Fruit fly (Drosophila melanogaster) whole organism, prepupa: Measurements from ENCODE around the gene CG13689.

Experiments
- Blimp-1 ChIP-seq: fragments of 200-800 bp; sonication (Bioruptor generic); optimal IDR thresholded peaks from 3 replicates; lab custom pipeline; 2017; ENCODE audit warnings: missing biosample characterization, missing genetic modification characterization, mild to moderate bottlenecking, moderate library complexity, missing genetic modification reagents
- CG10631 ChIP-seq: fragments of 200-800 bp; sonication (Bioruptor generic); optimal IDR thresholded peaks from 2 replicates; lab custom pipeline; 2016; ENCODE audit warnings: missing biosample characterization, missing genetic modification characterization
- CG11294 ChIP-seq: fragments of 200-800 bp; sonication (Bioruptor generic); IDR thresholded peaks from 2 replicates; pipeline ENCODE4 v1.3.6; 2022; ENCODE audit warnings: missing biosample characterization, missing genetic modification characterization
- CG11762 ChIP-seq: fragments of 200-800 bp; sonication (Bioruptor generic); optimal IDR thresholded peaks from 3 replicates; lab custom pipeline; 2016; ENCODE audit warnings: missing biosample characterization, missing genetic modification characterization; ENCODE audit not compliant: insufficient read depth
- CG11902 ChIP-seq: fragments of 200-800 bp; sonication (Bioruptor generic); optimal IDR thresholded peaks from 3 replicates; lab custom pipeline; 2016; ENCODE audit warnings: missing biosample characterization, missing genetic modification characterization
- CG15336 ChIP-seq: fragments of 200-800 bp; sonication (Bioruptor generic); IDR thresholded peaks from 2 replicates; pipeline ENCODE4 v1.3.6; 2022; ENCODE audit warnings: missing biosample characterization, missing genetic modification characterization
- CG16779 ChIP-seq: fragments of 200-800 bp; sonication (Bioruptor generic); optimal IDR thresholded peaks from 3 replicates; lab custom pipeline; 2017; ENCODE audit warnings: missing biosample characterization, mild to moderate bottlenecking, missing genetic modification characterization
- CG3032 ChIP-seq: fragments of 200-800 bp; optimal IDR thresholded peaks from 2 replicates; lab custom pipeline; 2019; ENCODE audit warnings: missing biosample characterization, mild to moderate bottlenecking, missing genetic modification characterization, moderate library complexity
- CG31627 ChIP-seq: fragments of 200-800 bp; sonication (Bioruptor generic); optimal IDR thresholded peaks from 3 replicates; lab custom pipeline; 2016; ENCODE audit warnings: missing biosample characterization, missing genetic modification characterization
- CG3919 ChIP-seq: fragments of 200-800 bp; sonication (Bioruptor generic); optimal IDR thresholded peaks from 3 replicates; lab custom pipeline; 2016; ENCODE audit warnings: missing biosample characterization, missing genetic modification characterization
- CG4318 ChIP-seq: fragments of 200-800 bp; sonication (Bioruptor generic); optimal IDR thresholded peaks from 3 replicates; lab custom pipeline; 2017; ENCODE audit warnings: missing biosample characterization, mild to moderate bottlenecking, missing genetic modification characterization
- CG6163 ChIP-seq: fragments of 200-800 bp; sonication (Bioruptor generic); IDR thresholded peaks from 3 replicates; pipeline ENCODE4 v1.3.6; 2022; ENCODE audit warnings: missing biosample characterization, missing genetic modification characterization
- CG6276 ChIP-seq: fragments of 200-800 bp; sonication (Bioruptor generic); optimal IDR thresholded peaks from 2 replicates; lab custom pipeline; 2017; ENCODE audit warnings: missing biosample characterization, mild to moderate bottlenecking, missing genetic modification characterization
- CG6792 ChIP-seq: fragments of 200-800 bp; sonication (Bioruptor generic); optimal IDR thresholded peaks from 3 replicates; lab custom pipeline; 2016; ENCODE audit warnings: missing biosample characterization, missing genetic modification characterization
- CG6808 ChIP-seq: fragments of 200-800 bp; sonication (Bioruptor generic); optimal IDR thresholded peaks from 3 replicates; lab custom pipeline; 2017; ENCODE audit warnings: missing biosample characterization, missing genetic modification characterization, mild to moderate bottlenecking, moderate library complexity, missing genetic modification reagents
- CG6854 ChIP-seq: fragments of 200-800 bp; sonication (Bioruptor generic); optimal IDR thresholded peaks from 2 replicates; lab custom pipeline; 2017; ENCODE audit warnings: missing biosample characterization, mild to moderate bottlenecking, missing genetic modification characterization
- CG7368 ChIP-seq: fragments of 200-800 bp; sonication (Bioruptor generic); optimal IDR thresholded peaks from 3 replicates; lab custom pipeline; 2016; ENCODE audit warnings: missing biosample characterization, missing genetic modification characterization
- CG8119 ChIP-seq: fragments of 200-800 bp; sonication (Bioruptor generic); IDR thresholded peaks from 3 replicates; pipeline ENCODE4 v1.3.6; 2022; ENCODE audit warnings: missing biosample characterization, missing genetic modification characterization
- CG8319 ChIP-seq: fragments of 200-800 bp; sonication (Bioruptor generic); optimal IDR thresholded peaks from 3 replicates; lab custom pipeline; 2016; ENCODE audit warnings: missing biosample characterization, missing genetic modification characterization
- CG8632 ChIP-seq: fragments of 200-800 bp; sonication (Bioruptor generic); optimal IDR thresholded peaks from 3 replicates; lab custom pipeline; 2016; ENCODE audit warnings: missing biosample characterization, missing genetic modification characterization
- CG9139 ChIP-seq: fragments of 200-800 bp; sonication (Bioruptor generic); optimal IDR thresholded peaks from 3 replicates; lab custom pipeline; 2017; ENCODE audit warnings: missing biosample characterization, mild to moderate bottlenecking, missing genetic modification characterization
- Eip75B ChIP-seq: fragments of 200-800 bp; sonication (Bioruptor generic); optimal IDR thresholded peaks from 3 replicates; lab custom pipeline; 2016; ENCODE audit warnings: missing biosample characterization, missing genetic modification characterization
- Eip78C ChIP-seq: fragments of 200-800 bp; sonication (Bioruptor generic); peaks from one replicate; lab custom pipeline; 2016; ENCODE audit warnings: missing biosample characterization, missing genetic modification characterization
- Eip93F ChIP-seq: fragments of 200-800 bp; sonication (Bioruptor generic); optimal IDR thresholded peaks from 2 replicates; lab custom pipeline; 2016; ENCODE audit warnings: missing biosample characterization, mild to moderate bottlenecking, missing genetic modification characterization
- Ets96B ChIP-seq: fragments of 200-800 bp; optimal IDR thresholded peaks from 2 replicates; lab custom pipeline; 2019; ENCODE audit warnings: missing biosample characterization, mild to moderate bottlenecking, missing genetic modification characterization, moderate library complexity
- Gug ChIP-seq: fragments of 200-800 bp; sonication (Bioruptor generic); IDR thresholded peaks from 2 replicates; pipeline ENCODE4 v1.3.6; 2022; ENCODE audit warnings: missing biosample characterization, missing genetic modification characterization
- Hr38 ChIP-seq: sonication (Bioruptor generic); optimal IDR thresholded peaks from 2 replicates; lab custom pipeline; 2016; ENCODE audit warnings: missing biosample characterization, missing genetic modification characterization
- Hr39 ChIP-seq: fragments of 200-800 bp; sonication (Bioruptor generic); optimal IDR thresholded peaks from 2 replicates; lab custom pipeline; 2016; ENCODE audit warnings: missing biosample characterization, missing genetic modification characterization
- Hr4 ChIP-seq: fragments of 200-800 bp; sonication (Bioruptor generic); optimal IDR thresholded peaks from 3 replicates; lab custom pipeline; 2016; ENCODE audit warnings: missing biosample characterization, missing genetic modification characterization
- Lpt ChIP-seq: fragments of 200-800 bp; sonication (Bioruptor generic); optimal IDR thresholded peaks from 3 replicates; lab custom pipeline; 2016; ENCODE audit warnings: missing biosample characterization, missing genetic modification characterization
- Smox ChIP-seq: fragments of 200-800 bp; sonication (Bioruptor generic); optimal IDR thresholded peaks from 3 replicates; lab custom pipeline; 2016; ENCODE audit warnings: missing biosample characterization, missing genetic modification characterization
- Sox14 ChIP-seq: fragments of 200-800 bp; sonication (Bioruptor generic); optimal IDR thresholded peaks from 3 replicates; lab custom pipeline; 2016; ENCODE audit warnings: missing biosample characterization, missing genetic modification characterization
- Sox15 ChIP-seq: fragments of 200-800 bp; sonication (Bioruptor generic); optimal IDR thresholded peaks from 3 replicates; lab custom pipeline; 2016; ENCODE audit warnings: missing biosample characterization, missing genetic modification characterization
- achi ChIP-seq: fragments of 200-800 bp; sonication (Bioruptor generic); optimal IDR thresholded peaks from 3 replicates; lab custom pipeline; 2016; ENCODE audit warnings: missing biosample characterization, missing genetic modification characterization
- acj6 ChIP-seq: fragments of 200-800 bp; sonication (Bioruptor generic); optimal IDR thresholded peaks from 3 replicates; lab custom pipeline; 2016; ENCODE audit warnings: missing biosample characterization, missing genetic modification characterization
- cyc ChIP-seq: fragments of 200-800 bp; sonication (Bioruptor generic); optimal IDR thresholded peaks from 3 replicates; lab custom pipeline; 2016; ENCODE audit warnings: missing biosample characterization, missing genetic modification characterization
- dac ChIP-seq: fragments of 200-800 bp; sonication (Bioruptor generic); optimal IDR thresholded peaks from 2 replicates; lab custom pipeline; 2017; ENCODE audit warnings: missing biosample characterization, mild to moderate bottlenecking, missing genetic modification characterization
- dsx ChIP-seq: fragments of 200-800 bp; optimal IDR thresholded peaks from 3 replicates; lab custom pipeline; 2019; ENCODE audit warnings: missing biosample characterization, mild to moderate bottlenecking, missing genetic modification characterization, moderate library complexity; ENCODE audit not compliant: poor library complexity, severe bottlenecking
- esn ChIP-seq: fragments of 200-800 bp; sonication (Bioruptor generic); optimal IDR thresholded peaks from 2 replicates; lab custom pipeline; 2016; ENCODE audit warnings: missing biosample characterization, mild to moderate bottlenecking, missing genetic modification characterization, moderate library complexity
- fd59A ChIP-seq: fragments of 200-800 bp; sonication (Bioruptor generic); optimal IDR thresholded peaks from 2 replicates; lab custom pipeline; 2017; ENCODE audit warnings: missing biosample characterization, mild to moderate bottlenecking, missing genetic modification characterization, missing genetic modification reagents
- lz ChIP-seq: fragments of 200-800 bp; sonication (Bioruptor generic); optimal IDR thresholded peaks from 3 replicates; lab custom pipeline; 2016; ENCODE audit warnings: missing biosample characterization, missing genetic modification characterization
- net ChIP-seq: fragments of 200-800 bp; sonication (Bioruptor generic); optimal IDR thresholded peaks from 3 replicates; lab custom pipeline; 2016; ENCODE audit warnings: missing biosample characterization, missing genetic modification characterization
- pdm3 ChIP-seq: fragments of 200-800 bp; sonication (Bioruptor generic); optimal IDR thresholded peaks from 3 replicates; lab custom pipeline; 2016; ENCODE audit warnings: missing biosample characterization, missing genetic modification characterization
- spab ChIP-seq: fragments of 200-800 bp; sonication (Bioruptor generic); optimal IDR thresholded peaks from 2 replicates; lab custom pipeline; 2017; ENCODE audit warnings: missing biosample characterization, mild to moderate bottlenecking, missing genetic modification characterization, missing genetic modification reagents
- ss ChIP-seq, 2 experiments: fragments of 200-800 bp; sonication (Bioruptor generic); optimal IDR thresholded peaks; 2 replicates in 1 of 2; 3 replicates in 1 of 2; lab custom pipeline; 2017 to 2018; ENCODE audit warnings: mild to moderate bottlenecking in 2 of 2, missing biosample characterization in 2 of 2, missing genetic modification characterization in 2 of 2, moderate library complexity in 1 of 2
- svp ChIP-seq: fragments of 200-800 bp; sonication (Bioruptor generic); peaks from one replicate; lab custom pipeline; 2016; ENCODE audit warnings: missing biosample characterization, missing genetic modification characterization
- topi ChIP-seq: fragments of 200-800 bp; sonication (Bioruptor generic); optimal IDR thresholded peaks from 3 replicates; lab custom pipeline; 2016; ENCODE audit warnings: missing biosample characterization, missing genetic modification characterization
- vri ChIP-seq: fragments of 200-800 bp; sonication (Bioruptor generic); optimal IDR thresholded peaks from 3 replicates; lab custom pipeline; 2016; ENCODE audit warnings: missing biosample characterization, mild to moderate bottlenecking, missing genetic modification characterization

Gene CG13689

DNA sequence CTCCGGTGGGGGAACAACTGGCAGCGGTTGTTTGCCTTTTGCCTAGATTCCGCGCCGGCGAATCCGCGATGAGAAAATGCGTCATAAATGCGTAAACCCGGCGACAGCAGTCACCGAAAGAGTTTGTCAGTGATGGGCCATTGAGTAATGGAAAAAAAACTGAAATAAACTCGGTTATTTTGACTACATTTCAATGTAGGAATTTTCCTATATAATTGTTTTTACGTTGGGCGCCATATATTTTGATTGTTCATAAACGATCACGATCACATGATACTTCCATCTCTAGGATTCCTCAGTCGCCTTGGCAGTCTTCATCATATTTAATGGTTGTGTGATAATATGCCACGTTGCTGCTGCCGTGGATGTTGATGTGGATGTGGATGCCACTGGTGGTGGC is 5.5 kb downstream of the CG13689 start (continued):
- no peak for TF ChIP-seq CG6854 (GFP tag; lab: Kevin White, UChicago)
- no peak for TF ChIP-seq CG11902 (GFP tag; lab: Kevin White, UChicago)
- TF ChIP-seq Smox (GFP tag; lab: Kevin White, UChicago) = no peak
- TF ChIP-seq spab (GFP tag; lab: Kevin White, UChicago) = peak; percentile 73
- TF ChIP-seq CG16779 (tag; lab: Kevin White, UChicago) = peak; percentile 54
- no peak for TF ChIP-seq Sox15 (GFP tag; lab: Kevin White, UChicago)
- TF ChIP-seq CG31627 (GFP tag; lab: Kevin White, UChicago) = no peak
- no peak for TF ChIP-seq vri
- TF ChIP-seq CG6792 (GFP tag; lab: Kevin White, UChicago) = peak; percentile 16
- TF ChIP-seq CG3919 (GFP tag; lab: Kevin White, UChicago) = peak; percentile 63
- peak; percentile 68 for TF ChIP-seq dsx (GFP tag; lab: Kevin White, UChicago)
- peak; percentile 83 for TF ChIP-seq Eip78C (GFP tag; lab: Kevin White, UChicago)
- no peak for TF ChIP-seq esn (GFP tag; lab: Kevin White, UChicago)
- TF ChIP-seq svp (GFP tag; lab: Kevin White, UChicago) = no peak
- peak; percentile 45 for TF ChIP-seq Lpt (GFP tag; lab: Kevin White, UChicago)

DNA sequence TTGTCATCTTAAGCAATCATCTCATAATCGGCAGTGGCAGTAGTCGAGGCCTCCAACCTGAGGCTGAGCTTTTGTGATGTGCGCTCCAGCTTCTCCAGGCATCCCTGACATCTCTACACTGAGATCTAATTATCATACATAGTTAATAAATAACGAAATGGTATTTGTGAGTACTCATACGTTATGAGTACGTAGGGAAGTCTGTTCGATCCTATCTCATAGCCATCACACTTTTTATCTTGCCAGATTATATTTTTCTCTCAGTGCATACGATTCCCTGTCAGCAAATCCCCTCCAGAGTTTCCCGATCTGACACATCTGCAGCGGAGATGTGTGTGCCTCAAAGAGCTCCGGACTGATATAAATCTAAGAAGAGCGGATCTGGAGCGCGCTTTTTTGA is 6.9 kb downstream of the CG13689 start:
- TF ChIP-seq lz (GFP tag; lab: Kevin White, UChicago) (peak; percentile 27), CG8319 (GFP tag; lab: Kevin White, UChicago) (no peak), CG11902 (GFP tag; lab: Kevin White, UChicago) (no peak), Sox14 (GFP tag; lab: Kevin White, UChicago) (peak; percentile 74), svp (GFP tag; lab: Kevin White, UChicago) (peak; percentile 76), CG3032 (tag; lab: Kevin White, UChicago) (peak; percentile 62), CG6808 (GFP tag; lab: Kevin White, UChicago) (peak; percentile 75), Hr38 (GFP tag; lab: Kevin White, UChicago) (no peak), Hr4 (GFP tag; lab: Kevin White, UChicago) (peak; percentile 1), cyc (GFP tag; lab: Kevin White, UChicago) (no peak), Sox15 (GFP tag; lab: Kevin White, UChicago) (no peak), Blimp-1 (no peak), Eip93F (GFP tag; lab: Kevin White, UChicago) (no peak), CG6276 (GFP tag; lab: Kevin White, UChicago) (no peak), CG11762 (GFP tag; lab: Kevin White, UChicago) (no peak), dsx (GFP tag; lab: Kevin White, UChicago) (peak; percentile 48), pdm3 (GFP tag; lab: Kevin White, UChicago) (peak; percentile 65), topi (GFP tag; lab: Kevin White, UChicago) (peak; percentile 40), CG15336 (GFP tag; lab: Robert Waterston, UW) (0 out of 2 replicates have a peak, but pooled peaks have one; percentile 35), CG11294 (no peak), Gug (GFP tag; lab: Robert Waterston, UW) (peak; percentile 33), Smox (GFP tag; lab: Kevin White, UChicago) (peak; percentile 35), Eip75B (GFP tag; lab: Kevin White, UChicago) (peak; percentile 65), net (peak; percentile 12), CG8119 (peak; percentile 57; the same call in 2 of the 3 replicates), CG8632 (GFP tag; lab: Kevin White, UChicago) (peak; percentile 30), acj6 (peak; percentile 53), CG10631 (GFP tag; lab: Kevin White, UChicago) (peak; percentile 68), dac (GFP tag; lab: Kevin White, UChicago) (no peak), CG4318 (GFP tag; lab: Kevin White, UChicago) (no peak), Hr39 (GFP tag; lab: Kevin White, UChicago) (peak; percentile 30), esn (GFP tag; lab: Kevin White, UChicago) (peak; percentile 34), CG6163 (GFP tag; lab: Robert Waterston, UW) (peak; percentile 74), achi (GFP tag; lab: Kevin White, UChicago) (peak; percentile 64), Lpt (GFP tag; lab: Kevin White, UChicago) (peak; percentile 45), vri (no peak), CG9139 (GFP tag; lab: Kevin White, UChicago) (peak; percentile 44), CG31627 (GFP tag; lab: Kevin White, UChicago) (peak; percentile 4), CG6854 (GFP tag; lab: Kevin White, UChicago) (no peak), CG7368 (GFP tag; lab: Kevin White, UChicago) (peak; percentile 5), Eip78C (GFP tag; lab: Kevin White, UChicago) (peak; percentile 91), Ets96B (tag; lab: Kevin White, UChicago) (peak; percentile 76), ss (GFP tag; optimal IDR thresholded peaks at IDR 0.05; lab: Kevin White, UChicago) (peak; percentile 51 to 58), fd59A (GFP tag; lab: Kevin White, UChicago) (peak; percentile 67)
